Worm (Caenorhabditis elegans): Measurements from ENCODE around the gene R144.13.
A peak's percentile ranks its signal among the peaks of the same experiment; 100 is the strongest.
"Not testable (repeated sequence)": the region's sequence is repeated elsewhere in the genome, so short reads cannot be mapped to it uniquely, and the experiment has no call there.

R144.13 gene

ce11 chrIII:5022964-5023363, at the start of gene R144.13:
Gene R144.13 (plus strand): TSS chrIII:5023264.
- no peak for TF ChIP-seq ceh-6 (GFP tag; optimal IDR thresholded peaks at IDR 0.05)
- no peak for TF ChIP-seq Y22D7AL.16 (tag; optimal IDR thresholded peaks at IDR 0.05)

ce11 chrIII:4980367-4980766, 42.7 kb upstream of the R144.13 start, which contains the start of gene C27F2.6:
Gene C27F2.6 (minus strand): TSS chrIII:4980467.
- not testable (repeated sequence) for TF ChIP-seq unc-55 (GFP tag; optimal IDR thresholded peaks at IDR 0.05); pha-4 (tag; optimal IDR thresholded peaks at IDR 0.05); elt-4 (tag; optimal IDR thresholded peaks at IDR 0.05)

- no peak for TF ChIP-seq unc-86 (tag; optimal IDR thresholded peaks at IDR 0.05)
Measured at ce11 chrIII:4983961-4984360, 39.1 kb upstream of the R144.13 start.

- TF ChIP-seq nhr-11 (tag; optimal IDR thresholded peaks at IDR 0.05) (no peak), ceh-48 (tag; optimal IDR thresholded peaks at IDR 0.05) (no peak), ref-2 (tag; optimal IDR thresholded peaks at IDR 0.05) (no peak), C08G9.2 (tag; optimal IDR thresholded peaks at IDR 0.05) (no peak), ceh-19 (GFP tag; optimal IDR thresholded peaks at IDR 0.05) (no peak), nfya-1 (tag; optimal IDR thresholded peaks at IDR 0.05) (peak; percentile 24)
Measured at ce11 chrIII:4984444-4985086, 38.5 kb upstream of the R144.13 start, which contains the start of gene C27F2.7. Gene C27F2.7 (minus strand): TSS chrIII:4984494.

ce11 chrIII:4986790-4987259, 36.2 kb upstream of the R144.13 start, which contains the start of the genes C27F2.10 and wdr-60:
Gene C27F2.10 (minus strand): TSS chrIII:4986898.
Gene wdr-60 (plus strand): TSS chrIII:4987209.
- TF ChIP-seq ref-2 (tag; optimal IDR thresholded peaks at IDR 0.05) (peak; percentile 18), tbx-7 (tag; optimal IDR thresholded peaks at IDR 0.05) (peak; percentile 63), ceh-31 (tag; optimal IDR thresholded peaks at IDR 0.05) (peak; percentile 68), ceh-2 (tag; optimal IDR thresholded peaks at IDR 0.05) (peak; percentile 58), nhr-11 (tag; optimal IDR thresholded peaks at IDR 0.05) (no peak), hlh-15 (tag; optimal IDR thresholded peaks at IDR 0.05) (no peak), ets-4 (tag; optimal IDR thresholded peaks at IDR 0.05) (peak; percentile 94), tbx-2 (tag; optimal IDR thresholded peaks at IDR 0.05) (peak; percentile 59), mec-3 (tag; optimal IDR thresholded peaks at IDR 0.05; ENCODE audit: borderline replicate concordance) (peak; percentile 21), C08G9.2 (tag; optimal IDR thresholded peaks at IDR 0.05) (peak; percentile 83), nfya-1 (tag; optimal IDR thresholded peaks at IDR 0.05) (no peak)

ce11 chrIII:4987666-4988065, 35.4 kb upstream of the R144.13 start:
- TF ChIP-seq nhr-11 (tag; optimal IDR thresholded peaks at IDR 0.05) (no peak), elt-2 (tag; optimal IDR thresholded peaks at IDR 0.05) (no peak), hlh-6 (tag; optimal IDR thresholded peaks at IDR 0.05) (no peak), Y22D7AL.16 (tag; optimal IDR thresholded peaks at IDR 0.05) (no peak), ceh-48 (tag; optimal IDR thresholded peaks at IDR 0.05) (no peak), sox-4 (tag; optimal IDR thresholded peaks at IDR 0.05) (no peak), ahr-1 (tag; optimal IDR thresholded peaks at IDR 0.05) (no peak), hlh-30 (tag; optimal IDR thresholded peaks at IDR 0.05; ENCODE audit: insufficient read depth) (no peak), syd-9 (tag; optimal IDR thresholded peaks at IDR 0.05) (no peak), ref-2 (tag; optimal IDR thresholded peaks at IDR 0.05) (no peak), ceh-19 (GFP tag; optimal IDR thresholded peaks at IDR 0.05) (no peak), ceh-2 (tag; optimal IDR thresholded peaks at IDR 0.05) (no peak), hlh-8 (tag; optimal IDR thresholded peaks at IDR 0.05) (no peak), ceh-9 (tag; optimal IDR thresholded peaks at IDR 0.05) (no peak), zip-5 (tag; optimal IDR thresholded peaks at IDR 0.05) (no peak), unc-42 (tag; optimal IDR thresholded peaks at IDR 0.05) (no peak), K02D7.2 (tag; optimal IDR thresholded peaks at IDR 0.05) (no peak), F13H6.1 (tag; optimal IDR thresholded peaks at IDR 0.05) (no peak), ceh-45 (GFP tag; IDR thresholded peaks at IDR 0.05) (no peak), elt-4 (tag; optimal IDR thresholded peaks at IDR 0.05) (no peak)
